Worm (Caenorhabditis elegans): ENCODE results near the gene unc-16.

Gene unc-16

DNA sequence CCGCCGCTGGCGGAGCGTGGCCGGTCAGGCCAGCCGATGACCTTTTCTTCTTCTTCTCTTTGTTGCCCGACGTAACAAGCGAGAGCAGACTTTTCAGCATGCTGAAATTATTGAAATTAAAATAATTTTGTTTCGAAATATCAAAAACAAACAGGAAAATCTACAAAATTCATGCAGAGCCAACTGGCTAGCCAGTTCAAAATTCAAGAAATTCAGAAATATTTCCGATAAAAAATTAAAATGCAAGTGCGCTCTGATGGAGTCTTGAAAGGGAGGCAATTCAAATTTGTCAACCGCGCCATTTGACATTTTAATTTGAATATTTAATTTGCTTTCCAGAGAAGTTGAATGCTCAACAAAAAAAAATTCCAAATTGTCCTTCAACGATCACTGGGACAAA lies 54.6 kb downstream of the unc-16 start, which contains the start of gene F58A4.2:
TSS of gene F58A4.2 (minus strand) at position 101 of the 400 bp plus-strand sequence.
- TF ChIP-seq dao-5 (tag; optimal IDR thresholded peaks at IDR 0.05) = no peak
- TF ChIP-seq W03F9.2 (tag; optimal IDR thresholded peaks at IDR 0.05) = no peak
- no peak for TF ChIP-seq him-1 (tag; optimal IDR thresholded peaks at IDR 0.05)

All from whole organism, L4/young adult.